Fruit fly (Drosophila melanogaster) whole organism, embryonic: Measurements from ENCODE around the gene awd.
A peak's percentile ranks its signal among the peaks of the same experiment; 100 is the strongest.

Source experiments
- Atf-2 ChIP-seq: fragments of 200-800 bp; sonication (Bioruptor generic); optimal IDR thresholded peaks from 2 replicates; lab custom pipeline; 2016; ENCODE audit warnings: missing biosample characterization, missing genetic modification characterization
- Blimp-1 ChIP-seq: fragments of 200-800 bp; sonication (Bioruptor generic); optimal IDR thresholded peaks from 3 replicates; lab custom pipeline; 2018; ENCODE audit warnings: missing biosample characterization, missing genetic modification characterization, mild to moderate bottlenecking, moderate library complexity, missing genetic modification reagents
- CG12391 ChIP-seq: fragments of 200-800 bp; sonication (Bioruptor generic); optimal IDR thresholded peaks from 3 replicates; lab custom pipeline; 2018; ENCODE audit warnings: missing biosample characterization, mild to moderate bottlenecking, missing genetic modification characterization, moderate library complexity
- CG12659 ChIP-seq: fragments of 200-800 bp; sonication (Bioruptor generic); optimal IDR thresholded peaks from 3 replicates; lab custom pipeline; 2017; ENCODE audit warnings: mild to moderate bottlenecking, missing biosample characterization, missing genetic modification reagents, missing genetic modification characterization
- CG14710 ChIP-seq: fragments of 200-800 bp; sonication (Bioruptor generic); optimal IDR thresholded peaks from 3 replicates; lab custom pipeline; 2019; ENCODE audit warnings: missing biosample characterization, mild to moderate bottlenecking, missing genetic modification characterization, moderate library complexity
- CG16813 ChIP-seq: fragments of 200-800 bp; sonication (Bioruptor generic); IDR thresholded peaks from 3 replicates; pipeline ENCODE4 v1.3.6; 2022; ENCODE audit warnings: missing biosample characterization, missing genetic modification characterization; ENCODE audit not compliant: partially characterized antibody
- CG17359 ChIP-seq: fragments of 200-800 bp; sonication (Bioruptor generic); optimal IDR thresholded peaks from 3 replicates; lab custom pipeline; 2018; ENCODE audit warnings: missing biosample characterization, mild to moderate bottlenecking, missing genetic modification characterization, moderate library complexity
- CG17385 ChIP-seq: fragments of 200-800 bp; sonication (Bioruptor generic); optimal IDR thresholded peaks from 3 replicates; lab custom pipeline; 2018; ENCODE audit warnings: missing biosample characterization, mild to moderate bottlenecking, missing genetic modification characterization
- CG18764 ChIP-seq: fragments of 200-800 bp; sonication (Bioruptor generic); optimal IDR thresholded peaks from 3 replicates; lab custom pipeline; 2016; ENCODE audit warnings: missing biosample characterization, missing genetic modification characterization
- CG2120 ChIP-seq: fragments of 200-800 bp; sonication (Bioruptor generic); optimal IDR thresholded peaks from 3 replicates; lab custom pipeline; 2016; ENCODE audit warnings: missing biosample characterization, missing genetic modification characterization
- CG30020 ChIP-seq: fragments of 200-800 bp; optimal IDR thresholded peaks from 2 replicates; lab custom pipeline; 2019; ENCODE audit warnings: missing biosample characterization, mild to moderate bottlenecking, missing genetic modification characterization, moderate library complexity
- CG4360 ChIP-seq: fragments of 200-800 bp; sonication (Bioruptor generic); IDR thresholded peaks from 2 replicates; pipeline ENCODE4 v1.3.6; 2022; ENCODE audit warnings: missing biosample characterization, missing genetic modification characterization
- CG8388 ChIP-seq: fragments of 200-800 bp; sonication (Bioruptor generic); optimal IDR thresholded peaks from 2 replicates; lab custom pipeline; 2019; ENCODE audit warnings: missing biosample characterization, mild to moderate bottlenecking, missing genetic modification characterization, moderate library complexity
- CG9437 ChIP-seq: fragments of 200-800 bp; sonication (Bioruptor generic); optimal IDR thresholded peaks from 2 replicates; lab custom pipeline; 2018; ENCODE audit warnings: missing biosample characterization, mild to moderate bottlenecking, missing genetic modification characterization
- CG9727 ChIP-seq: fragments of 200-800 bp; sonication (Bioruptor generic); optimal IDR thresholded peaks from 3 replicates; lab custom pipeline; 2017; ENCODE audit warnings: missing biosample characterization, mild to moderate bottlenecking, missing genetic modification characterization
- CG9797 ChIP-seq: fragments of 200-800 bp; sonication (Bioruptor generic); optimal IDR thresholded peaks from 3 replicates; lab custom pipeline; 2018; ENCODE audit warnings: missing biosample characterization, mild to moderate bottlenecking, missing genetic modification characterization
- Dek ChIP-seq: fragments of 200-800 bp; sonication (Bioruptor generic); optimal IDR thresholded peaks from 3 replicates; lab custom pipeline; 2019; ENCODE audit warnings: missing biosample characterization, mild to moderate bottlenecking, missing genetic modification characterization, moderate library complexity
- Max ChIP-seq: fragments of 200-800 bp; sonication (Bioruptor generic); optimal IDR thresholded peaks from 2 replicates; lab custom pipeline; 2016; ENCODE audit warnings: missing biosample characterization, mild to moderate bottlenecking, missing genetic modification characterization
- Med ChIP-seq: fragments of 200-800 bp; sonication (Bioruptor generic); peaks from one replicate; lab custom pipeline; 2016; ENCODE audit warnings: missing biosample characterization, missing genetic modification characterization, mild to moderate bottlenecking, inconsistent platforms, moderate library complexity
- Nf-YC ChIP-seq: fragments of 200-800 bp; optimal IDR thresholded peaks from 3 replicates; lab custom pipeline; 2019; ENCODE audit warnings: missing biosample characterization, mild to moderate bottlenecking, missing genetic modification characterization, moderate library complexity
- Pdp1 ChIP-seq, 2 experiments: fragments of 200-800 bp; sonication (Bioruptor generic); optimal IDR thresholded peaks; 3 replicates each; lab custom pipeline; 2016; ENCODE audit warnings: missing biosample characterization in 2 of 2, missing genetic modification characterization in 2 of 2, mild to moderate bottlenecking in 1 of 2, moderate library complexity in 1 of 2
- Ravus ChIP-seq: fragments of 200-800 bp; sonication (Bioruptor generic); IDR thresholded peaks from 2 replicates; pipeline ENCODE4 v1.3.6; 2022; ENCODE audit warnings: missing biosample characterization, missing genetic modification characterization
- Spps ChIP-seq: fragments of 200-800 bp; sonication (Bioruptor generic); optimal IDR thresholded peaks from 2 replicates; lab custom pipeline; 2018; ENCODE audit warnings: missing biosample characterization, mild to moderate bottlenecking, missing genetic modification characterization
- Stat92E ChIP-seq, 3 experiments: fragments of >200 bp in 2 of 3; fragments of 200-800 bp in 1 of 3; sonication (Bioruptor generic) in 1 of 3; optimal IDR thresholded peaks; 2 replicates each; lab custom pipeline; 2017 to 2019; ENCODE audit warnings: missing biosample characterization in 3 of 3, missing genetic modification characterization in 3 of 3, mild to moderate bottlenecking in 1 of 3, moderate library complexity in 1 of 3
- bbx ChIP-seq: fragments of 200-800 bp; sonication (Bioruptor generic); IDR thresholded peaks from 2 replicates; pipeline ENCODE4 v1.3.6; 2022; ENCODE audit warnings: missing biosample characterization, missing genetic modification characterization; ENCODE audit not compliant: partially characterized antibody
- bigmax ChIP-seq: fragments of 200-800 bp; sonication (Bioruptor generic); optimal IDR thresholded peaks from 2 replicates; lab custom pipeline; 2018; ENCODE audit warnings: missing biosample characterization, mild to moderate bottlenecking, missing genetic modification characterization
- cad ChIP-seq: fragments of >200 bp; optimal IDR thresholded peaks from 2 replicates; lab custom pipeline; 2017; ENCODE audit warnings: missing biosample characterization, missing genetic modification characterization
- chinmo ChIP-seq: fragments of 200-800 bp; sonication (Bioruptor generic); IDR thresholded peaks from 4 replicates; pipeline ENCODE4 v1.3.6; 2022; ENCODE audit warnings: missing biosample characterization, missing genetic modification characterization; ENCODE audit not compliant: partially characterized antibody
- crc ChIP-seq: fragments of 200-800 bp; sonication (Bioruptor generic); optimal IDR thresholded peaks from 2 replicates; lab custom pipeline; 2016; ENCODE audit warnings: missing biosample characterization, missing genetic modification characterization
- cwo ChIP-seq: fragments of 200-800 bp; sonication (Bioruptor generic); optimal IDR thresholded peaks from 3 replicates; lab custom pipeline; 2017; ENCODE audit warnings: missing biosample characterization, missing genetic modification characterization, mild to moderate bottlenecking, moderate library complexity, missing genetic modification reagents
- dmrt11E ChIP-seq: fragments of 200-800 bp; sonication (Bioruptor generic); optimal IDR thresholded peaks from 3 replicates; lab custom pipeline; 2018; ENCODE audit warnings: missing biosample characterization, mild to moderate bottlenecking, missing genetic modification characterization, moderate library complexity
- dpn ChIP-seq, 2 experiments: fragments of 200-800 bp; sonication (Bioruptor generic); optimal IDR thresholded peaks; 3 replicates each; lab custom pipeline; 2016; ENCODE audit warnings: missing biosample characterization in 2 of 2, missing genetic modification characterization in 2 of 2
- eyg ChIP-seq: fragments of 200-800 bp; sonication (Bioruptor generic); optimal IDR thresholded peaks from 3 replicates; lab custom pipeline; 2016; ENCODE audit warnings: missing biosample characterization, missing genetic modification characterization
- grn ChIP-seq: fragments of 200-800 bp; sonication (Bioruptor generic); optimal IDR thresholded peaks from 3 replicates; lab custom pipeline; 2017; ENCODE audit warnings: missing biosample characterization, missing genetic modification characterization
- hb ChIP-seq: fragments of 200-800 bp; sonication (Bioruptor generic); IDR thresholded peaks from 3 replicates; pipeline ENCODE4 v1.3.6; 2022; ENCODE audit warnings: missing biosample characterization, missing genetic modification characterization; ENCODE audit not compliant: partially characterized antibody
- jigr1 ChIP-seq: fragments of 200-800 bp; sonication (Bioruptor generic); IDR thresholded peaks from 3 replicates; pipeline ENCODE4 v1.3.6; 2022; ENCODE audit warnings: missing biosample characterization, missing genetic modification characterization
- ken ChIP-seq: fragments of 200-800 bp; sonication (Bioruptor generic); IDR thresholded peaks from 3 replicates; pipeline ENCODE4 v1.3.6; 2022; ENCODE audit warnings: missing biosample characterization, missing genetic modification characterization
- lbe ChIP-seq: fragments of 200-800 bp; sonication (Bioruptor generic); optimal IDR thresholded peaks from 2 replicates; lab custom pipeline; 2016; ENCODE audit warnings: missing biosample characterization, mild to moderate bottlenecking, missing genetic modification characterization
- lola ChIP-seq, 3 experiments: fragments of >200 bp in 2 of 3; fragments of 200-800 bp in 1 of 3; sonication (Bioruptor generic) in 1 of 3; optimal IDR thresholded peaks; 2 replicates each; lab custom pipeline; 2017 to 2019; ENCODE audit warnings: missing biosample characterization in 3 of 3, missing genetic modification characterization in 3 of 3, mild to moderate bottlenecking in 1 of 3, moderate library complexity in 1 of 3
- nerfin-2 ChIP-seq: fragments of 200-800 bp; sonication (Bioruptor generic); IDR thresholded peaks from 2 replicates; pipeline ENCODE4 v1.3.6; 2022; ENCODE audit warnings: missing biosample characterization, missing genetic modification characterization; ENCODE audit not compliant: partially characterized antibody
- onecut ChIP-seq: fragments of 200-800 bp; sonication (Bioruptor generic); IDR thresholded peaks from 2 replicates; pipeline ENCODE4 v1.3.6; 2022; ENCODE audit warnings: missing biosample characterization, missing genetic modification characterization
- sens ChIP-seq: fragments of 200-800 bp; sonication (Bioruptor generic); peaks from one replicate; lab custom pipeline; 2016; ENCODE audit warnings: missing biosample characterization, missing genetic modification characterization
- sna ChIP-seq: fragments of 200-800 bp; sonication (Bioruptor generic); IDR thresholded peaks from 2 replicates; pipeline ENCODE4 v1.3.6; 2022; ENCODE audit warnings: missing biosample characterization, missing genetic modification characterization; ENCODE audit not compliant: partially characterized antibody
- sqz ChIP-seq: fragments of 200-800 bp; sonication (Bioruptor generic); optimal IDR thresholded peaks from 3 replicates; lab custom pipeline; 2018; ENCODE audit warnings: missing biosample characterization, mild to moderate bottlenecking, missing genetic modification characterization
- unc-4 ChIP-seq: fragments of 200-800 bp; sonication (Bioruptor generic); IDR thresholded peaks from 2 replicates; pipeline ENCODE4 v1.3.6; 2022; ENCODE audit warnings: missing biosample characterization, missing genetic modification characterization; ENCODE audit not compliant: partially characterized antibody
- vnd ChIP-seq: fragments of 200-800 bp; sonication (Bioruptor generic); IDR thresholded peaks from 3 replicates; pipeline ENCODE4 v1.3.6; 2022; ENCODE audit warnings: missing biosample characterization, missing genetic modification characterization; ENCODE audit not compliant: partially characterized antibody
- zen2 ChIP-seq: fragments of 200-800 bp; sonication (Bioruptor generic); IDR thresholded peaks from 3 replicates; pipeline ENCODE4 v1.3.6; 2022; ENCODE audit warnings: missing biosample characterization, missing genetic modification characterization; ENCODE audit not compliant: partially characterized antibody

Gene awd

DNA sequence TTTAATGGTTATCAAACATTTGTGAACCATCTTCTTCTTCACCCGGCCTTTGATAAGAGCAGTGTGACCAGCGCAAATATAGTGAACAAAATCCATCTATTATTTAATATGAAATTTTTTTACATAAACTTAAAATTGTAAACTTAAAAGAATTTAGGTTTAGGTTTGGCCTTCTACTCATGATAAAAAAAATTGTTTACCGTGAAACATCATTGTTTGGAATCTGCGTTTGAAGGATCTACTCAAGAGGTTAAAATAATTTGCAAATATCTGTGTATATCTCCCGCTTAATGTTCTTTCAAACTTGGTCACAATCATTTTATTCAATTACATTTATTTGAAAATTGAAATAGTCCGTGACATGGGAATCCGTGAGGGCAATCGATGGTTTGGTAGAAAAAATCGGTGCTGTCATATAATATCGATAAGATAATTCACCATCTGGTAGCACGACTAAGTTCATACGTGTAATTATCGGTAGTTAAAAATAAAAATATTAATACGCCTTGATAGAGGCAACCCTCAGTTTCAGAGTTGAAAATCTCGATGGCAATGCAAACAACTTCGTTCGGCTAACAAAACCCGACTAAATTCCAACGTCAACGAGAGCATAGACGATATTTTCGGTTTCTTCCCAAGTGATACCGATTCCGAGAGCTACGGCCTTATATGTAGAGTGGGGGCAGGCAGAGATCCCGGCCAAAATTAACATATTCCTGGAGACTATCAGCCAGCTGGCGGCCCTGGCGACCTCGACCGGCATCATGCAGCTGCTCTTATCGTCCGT, 26.1 kb upstream of the awd start, which contains the start of the genes betaGlu and sip3 (continued):
- TF ChIP-seq Blimp-1 (GFP tag; lab: Kevin White, UChicago) (no peak), bigmax (GFP tag; lab: Kevin White, UChicago) (no peak), CG2120 (GFP tag; lab: Kevin White, UChicago) (peak; percentile 39), lola (GFP tag; optimal IDR thresholded peaks at IDR 0.05; lab: Kevin White, UChicago) (peak in 1 of 3 experiments; percentile 46), sens (GFP tag; lab: Kevin White, UChicago) (peak; percentile 83), Ravus (no peak), CG16813 (GFP tag; lab: Robert Waterston, UW) (peak; percentile 91), onecut (GFP tag; lab: Robert Waterston, UW) (no peak), CG18764 (GFP tag; lab: Kevin White, UChicago) (peak; percentile 11), cad (GFP tag; lab: Kevin White, UChicago) (no peak), CG12659 (GFP tag; lab: Kevin White, UChicago) (peak; percentile 75), Dek (tag; lab: Kevin White, UChicago) (peak; percentile 27), CG17385 (GFP tag; lab: Kevin White, UChicago) (peak; percentile 96), dmrt11E (tag; lab: Kevin White, UChicago) (peak; percentile 21), hb (peak; percentile 90), lbe (GFP tag; lab: Kevin White, UChicago) (peak; percentile 59), CG8388 (GFP tag; lab: Kevin White, UChicago) (peak; percentile 3), Spps (tag; lab: Kevin White, UChicago) (no peak), nerfin-2 (GFP tag; lab: Robert Waterston, UW) (peak; percentile 91), vnd (GFP tag; lab: Robert Waterston, UW) (peak; percentile 89), ken (no peak), eyg (no peak), bbx (peak; percentile 92), crc (GFP tag; lab: Kevin White, UChicago) (no peak), Stat92E (GFP tag; optimal IDR thresholded peaks at IDR 0.05; lab: Kevin White, UChicago) (no peak), dpn (GFP tag; optimal IDR thresholded peaks at IDR 0.05; lab: Kevin White, UChicago) (peak; percentile 2 to 21), sqz (no peak), Med (GFP tag; lab: Kevin White, UChicago) (peak; percentile 83), Atf-2 (GFP tag; lab: Kevin White, UChicago) (no peak), CG9727 (GFP tag; lab: Kevin White, UChicago) (peak; percentile 20), Max (GFP tag; lab: Kevin White, UChicago) (peak; percentile 35), zen2 (GFP tag; lab: Robert Waterston, UW) (peak; percentile 86), unc-4 (GFP tag; lab: Robert Waterston, UW) (peak; percentile 89), jigr1 (GFP tag; lab: Robert Waterston, UW) (peak; percentile 35; the same call in 1 of the 3 replicates), Nf-YC (tag; lab: Kevin White, UChicago) (peak; percentile 40), Pdp1 (GFP tag; optimal IDR thresholded peaks at IDR 0.05; lab: Kevin White, UChicago) (peak in 1 of 2 experiments; percentile 80), cwo (GFP tag; lab: Kevin White, UChicago) (no peak), chinmo (GFP tag; lab: Robert Waterston, UW) (peak; percentile 65; the same call in 1 of the 4 replicates), CG17359 (no peak), sna (GFP tag; lab: Robert Waterston, UW) (peak; percentile 92), grn (GFP tag; lab: Kevin White, UChicago) (peak; percentile 22), CG14710 (tag; lab: Kevin White, UChicago) (peak; percentile 64), CG9437 (GFP tag; lab: Kevin White, UChicago) (peak; percentile 12), CG9797 (peak; percentile 52), CG30020 (peak; percentile 47), CG12391 (tag; lab: Kevin White, UChicago) (peak; percentile 65), CG4360 (no peak)
